Worm (Caenorhabditis elegans): Measurements from ENCODE around the gene K09C8.9.

DNA sequence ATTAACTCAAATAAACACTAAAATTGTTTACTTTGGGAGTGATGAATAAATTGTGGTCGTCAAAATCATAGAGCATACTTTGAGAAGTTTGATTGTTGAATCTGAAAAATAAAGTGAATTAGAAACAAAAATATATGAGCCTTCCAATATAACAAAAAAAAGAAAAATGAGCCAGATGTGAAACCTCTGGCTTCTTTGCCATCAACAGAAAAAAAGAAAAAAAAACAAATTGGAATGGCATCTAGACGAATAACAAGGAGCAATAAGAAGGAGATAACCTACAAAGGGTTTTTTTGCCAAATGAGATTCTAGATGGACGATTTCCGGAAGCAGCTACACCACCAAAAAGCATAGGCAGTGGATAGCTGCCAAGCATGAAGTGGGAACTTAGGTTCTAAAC is 43.0 kb upstream of the K09C8.9 start, which contains the start of gene F58A3.4:
- TF ChIP-seq ref-1 (GFP tag; conservative IDR thresholded peaks at IDR 0.05) (no peak), flt-1 (GFP tag; IDR thresholded peaks at IDR 0.05) (no peak), ztf-23 (GFP tag; IDR thresholded peaks at IDR 0.05) (no peak), klf-2 (GFP tag; conservative IDR thresholded peaks at IDR 0.05) (no peak), ztf-29 (GFP tag; IDR thresholded peaks at IDR 0.05) (no peak), cog-1 (tag; optimal IDR thresholded peaks at IDR 0.05) (no peak), tab-1 (GFP tag; IDR thresholded peaks at IDR 0.05) (no peak)

All from whole organism, midembryonic.